Fruit fly (Drosophila melanogaster) whole organism, embryonic: ENCODE measurements around the gene nompC.
A peak's percentile ranks its signal among the peaks of the same experiment; 100 is the strongest.

Experiments used
- Atf-2 ChIP-seq: fragments of 200-800 bp; sonication (Bioruptor generic); optimal IDR thresholded peaks from 2 replicates; lab custom pipeline; 2016; ENCODE audit warnings: missing biosample characterization, missing genetic modification characterization
- CG11456 ChIP-seq: fragments of 200-800 bp; sonication (Bioruptor generic); IDR thresholded peaks from 3 replicates; pipeline ENCODE4 v1.3.6; 2022; ENCODE audit warnings: missing biosample characterization, missing genetic modification characterization
- CG11695 ChIP-seq: fragments of 200-800 bp; sonication (Bioruptor generic); IDR thresholded peaks from 3 replicates; pipeline ENCODE4 v1.3.6; 2022; ENCODE audit warnings: missing biosample characterization, missing genetic modification characterization
- CG1233 ChIP-seq: fragments of 200-800 bp; sonication (Bioruptor generic); optimal IDR thresholded peaks from 4 replicates; lab custom pipeline; 2018; ENCODE audit warnings: missing biosample characterization, mild to moderate bottlenecking, missing genetic modification characterization
- CG12769 ChIP-seq: fragments of 200-800 bp; sonication (Bioruptor generic); optimal IDR thresholded peaks from 2 replicates; lab custom pipeline; 2019; ENCODE audit warnings: missing biosample characterization, mild to moderate bottlenecking, missing genetic modification characterization, moderate library complexity
- CG14050 ChIP-seq: fragments of 200-800 bp; sonication (Bioruptor generic); IDR thresholded peaks from 3 replicates; pipeline ENCODE4 v1.3.6; 2022; ENCODE audit warnings: missing biosample characterization, missing genetic modification characterization
- CG15601 ChIP-seq: fragments of 200-800 bp; sonication (Bioruptor generic); optimal IDR thresholded peaks from 3 replicates; lab custom pipeline; 2019; ENCODE audit warnings: missing biosample characterization, mild to moderate bottlenecking, missing genetic modification characterization, moderate library complexity
- CG1602 ChIP-seq: fragments of 200-800 bp; sonication (Bioruptor generic); optimal IDR thresholded peaks from 3 replicates; lab custom pipeline; 2016; ENCODE audit warnings: missing biosample characterization, missing genetic modification characterization
- CG1603 ChIP-seq: fragments of 200-800 bp; sonication (Bioruptor generic); optimal IDR thresholded peaks from 2 replicates; lab custom pipeline; 2019; ENCODE audit warnings: missing biosample characterization, mild to moderate bottlenecking, missing genetic modification characterization, moderate library complexity
- CG17359 ChIP-seq: fragments of 200-800 bp; sonication (Bioruptor generic); optimal IDR thresholded peaks from 3 replicates; lab custom pipeline; 2018; ENCODE audit warnings: missing biosample characterization, mild to moderate bottlenecking, missing genetic modification characterization, moderate library complexity
- CG17829 ChIP-seq: fragments of 200-800 bp; optimal IDR thresholded peaks from 2 replicates; lab custom pipeline; 2019; ENCODE audit warnings: missing biosample characterization, mild to moderate bottlenecking, missing genetic modification characterization, moderate library complexity
- CG17912 ChIP-seq: fragments of 200-800 bp; sonication (Bioruptor generic); optimal IDR thresholded peaks from 2 replicates; lab custom pipeline; 2018; ENCODE audit warnings: missing biosample characterization, mild to moderate bottlenecking, missing genetic modification characterization
- CG30403 ChIP-seq: fragments of 200-800 bp; sonication (Bioruptor generic); optimal IDR thresholded peaks from 3 replicates; lab custom pipeline; 2016; ENCODE audit warnings: missing biosample characterization, missing genetic modification characterization
- CG5953 ChIP-seq: fragments of 200-800 bp; sonication (Bioruptor generic); IDR thresholded peaks from 2 replicates; pipeline ENCODE4 v1.3.6; 2022; ENCODE audit warnings: missing biosample characterization, missing genetic modification characterization
- CG8388 ChIP-seq: fragments of 200-800 bp; sonication (Bioruptor generic); optimal IDR thresholded peaks from 2 replicates; lab custom pipeline; 2019; ENCODE audit warnings: missing biosample characterization, mild to moderate bottlenecking, missing genetic modification characterization, moderate library complexity
- CG9437 ChIP-seq: fragments of 200-800 bp; sonication (Bioruptor generic); optimal IDR thresholded peaks from 2 replicates; lab custom pipeline; 2018; ENCODE audit warnings: missing biosample characterization, mild to moderate bottlenecking, missing genetic modification characterization
- Camta ChIP-seq: fragments of 200-800 bp; sonication (Bioruptor generic); optimal IDR thresholded peaks from 2 replicates; lab custom pipeline; 2016; ENCODE audit warnings: missing biosample characterization, missing genetic modification characterization
- CoRest ChIP-seq: fragments of 200-800 bp; sonication (Bioruptor generic); optimal IDR thresholded peaks from 3 replicates; lab custom pipeline; 2018; ENCODE audit warnings: missing biosample characterization, mild to moderate bottlenecking, missing genetic modification characterization, moderate library complexity
- Eip74EF ChIP-seq, 2 experiments: fragments of 200-800 bp in 1 of 2; fragments of >200 bp in 1 of 2; sonication (Bioruptor generic) in 1 of 2; optimal IDR thresholded peaks; 2 replicates each; lab custom pipeline; 2017 to 2019; ENCODE audit warnings: missing biosample characterization in 2 of 2, missing genetic modification characterization in 2 of 2, mild to moderate bottlenecking in 1 of 2, moderate library complexity in 1 of 2
- Hr51 ChIP-seq, 2 experiments: fragments of 200-800 bp; sonication (Bioruptor generic); optimal IDR thresholded peaks; 2 replicates in 1 of 2; 3 replicates in 1 of 2; lab custom pipeline; 2016 to 2018; ENCODE audit warnings: missing biosample characterization in 2 of 2, missing genetic modification characterization in 2 of 2, mild to moderate bottlenecking in 1 of 2, moderate library complexity in 1 of 2
- Med ChIP-seq: fragments of 200-800 bp; sonication (Bioruptor generic); peaks from one replicate; lab custom pipeline; 2016; ENCODE audit warnings: missing biosample characterization, missing genetic modification characterization, mild to moderate bottlenecking, inconsistent platforms, moderate library complexity
- Oli ChIP-seq: fragments of 200-800 bp; sonication (Bioruptor generic); optimal IDR thresholded peaks from 2 replicates; lab custom pipeline; 2018; ENCODE audit warnings: missing biosample characterization, mild to moderate bottlenecking, missing genetic modification characterization, moderate library complexity
- PHDP ChIP-seq: fragments of 200-800 bp; sonication (Bioruptor generic); optimal IDR thresholded peaks from 3 replicates; lab custom pipeline; 2018; ENCODE audit warnings: missing biosample characterization, mild to moderate bottlenecking, missing genetic modification characterization, moderate library complexity
- Pdp1 ChIP-seq, 2 experiments: fragments of 200-800 bp; sonication (Bioruptor generic); optimal IDR thresholded peaks; 3 replicates each; lab custom pipeline; 2016; ENCODE audit warnings: missing biosample characterization in 2 of 2, missing genetic modification characterization in 2 of 2, mild to moderate bottlenecking in 1 of 2, moderate library complexity in 1 of 2
- Usf ChIP-seq: fragments of 200-800 bp; sonication (Bioruptor generic); optimal IDR thresholded peaks from 2 replicates; lab custom pipeline; 2017; ENCODE audit warnings: missing genotype, missing biosample characterization, missing genetic modification characterization
- ap ChIP-seq: fragments of 200-800 bp; sonication (Bioruptor generic); IDR thresholded peaks from 2 replicates; pipeline ENCODE4 v1.3.6; 2022; ENCODE audit warnings: missing biosample characterization, missing genetic modification characterization
- ato ChIP-seq: fragments of 200-800 bp; sonication (Bioruptor generic); IDR thresholded peaks from 2 replicates; pipeline ENCODE4 v1.3.6; 2022; ENCODE audit warnings: missing biosample characterization, missing genetic modification characterization; ENCODE audit not compliant: partially characterized antibody
- bsh ChIP-seq, 2 experiments: fragments of 200-800 bp; sonication (Bioruptor generic); optimal IDR thresholded peaks; 2 replicates each; lab custom pipeline; 2017 to 2018; ENCODE audit warnings: mild to moderate bottlenecking in 2 of 2, missing biosample characterization in 2 of 2, missing genetic modification characterization in 2 of 2, moderate library complexity in 1 of 2
- cas ChIP-seq: fragments of 200-800 bp; sonication (Bioruptor generic); IDR thresholded peaks from 2 replicates; pipeline ENCODE4 v1.3.6; 2022; ENCODE audit warnings: missing biosample characterization, missing genetic modification characterization
- dmrt99B ChIP-seq: fragments of 200-800 bp; sonication (Bioruptor generic); optimal IDR thresholded peaks from 2 replicates; lab custom pipeline; 2018; ENCODE audit warnings: missing biosample characterization, mild to moderate bottlenecking, missing genetic modification characterization, moderate library complexity
- dysf ChIP-seq: fragments of 200-800 bp; sonication (Bioruptor generic); IDR thresholded peaks from 3 replicates; pipeline ENCODE4 v1.3.6; 2022; ENCODE audit warnings: missing biosample characterization, missing genetic modification characterization
- eyg ChIP-seq: fragments of 200-800 bp; sonication (Bioruptor generic); optimal IDR thresholded peaks from 3 replicates; lab custom pipeline; 2016; ENCODE audit warnings: missing biosample characterization, missing genetic modification characterization
- gcm ChIP-seq: fragments of 200-800 bp; sonication (Bioruptor generic); optimal IDR thresholded peaks from 2 replicates; lab custom pipeline; 2019; ENCODE audit warnings: missing biosample characterization, mild to moderate bottlenecking, missing genetic modification characterization, moderate library complexity
- jigr1 ChIP-seq: fragments of 200-800 bp; sonication (Bioruptor generic); IDR thresholded peaks from 3 replicates; pipeline ENCODE4 v1.3.6; 2022; ENCODE audit warnings: missing biosample characterization, missing genetic modification characterization
- jing ChIP-seq: fragments of 200-800 bp; sonication (Bioruptor generic); optimal IDR thresholded peaks from 2 replicates; lab custom pipeline; 2018; ENCODE audit warnings: missing biosample characterization, mild to moderate bottlenecking, missing genetic modification characterization
- ken ChIP-seq: fragments of 200-800 bp; sonication (Bioruptor generic); IDR thresholded peaks from 3 replicates; pipeline ENCODE4 v1.3.6; 2022; ENCODE audit warnings: missing biosample characterization, missing genetic modification characterization
- kni ChIP-seq: fragments of 200-800 bp; sonication (Bioruptor generic); optimal IDR thresholded peaks from 3 replicates; lab custom pipeline; 2017; ENCODE audit warnings: mild to moderate bottlenecking, missing biosample characterization, missing genetic modification reagents, missing genetic modification characterization
- lov ChIP-seq, 2 experiments: fragments of 200-800 bp in 1 of 2; fragments of >200 bp in 1 of 2; sonication (Bioruptor generic) in 1 of 2; IDR thresholded peaks in 1 of 2; optimal IDR thresholded peaks in 1 of 2; 2 replicates in 1 of 2; 3 replicates in 1 of 2; pipeline versions ENCODE4 v1.3.6 to Lab custom; 2017 to 2022; ENCODE audit warnings: missing biosample characterization in 1 of 2, missing genetic modification characterization in 1 of 2
- mld ChIP-seq: fragments of 200-800 bp; sonication (Bioruptor generic); IDR thresholded peaks from 3 replicates; pipeline ENCODE4 v1.3.6; 2022; ENCODE audit warnings: missing biosample characterization, missing genetic modification characterization; ENCODE audit not compliant: partially characterized antibody
- peb ChIP-seq: fragments of 200-800 bp; sonication (Bioruptor generic); IDR thresholded peaks from 2 replicates; pipeline ENCODE4 v1.3.6; 2022; ENCODE audit warnings: missing biosample characterization, missing genetic modification characterization
- sc ChIP-seq, 3 experiments: fragments of >200 bp in 2 of 3; fragments of 200-800 bp in 1 of 3; sonication (Bioruptor generic) in 1 of 3; optimal IDR thresholded peaks; 2 replicates in 2 of 3; 3 replicates in 1 of 3; lab custom pipeline; 2017; ENCODE audit warnings: mild to moderate bottlenecking in 1 of 3, missing biosample characterization in 1 of 3, missing genetic modification characterization in 1 of 3, missing genetic modification reagents in 1 of 3
- shn ChIP-seq: fragments of 200-800 bp; sonication (Bioruptor generic); optimal IDR thresholded peaks from 3 replicates; lab custom pipeline; 2016; ENCODE audit warnings: missing biosample characterization, missing genetic modification characterization
- tna ChIP-seq: fragments of 200-800 bp; sonication (Bioruptor generic); IDR thresholded peaks from 2 replicates; pipeline ENCODE4 v1.3.6; 2022; ENCODE audit warnings: missing biosample characterization, missing genetic modification characterization; ENCODE audit not compliant: partially characterized antibody
- trem ChIP-seq: fragments of 200-800 bp; optimal IDR thresholded peaks from 3 replicates; lab custom pipeline; 2019; ENCODE audit warnings: missing biosample characterization, mild to moderate bottlenecking, missing genetic modification characterization, moderate library complexity
- z ChIP-seq: fragments of 200-800 bp; sonication (Bioruptor generic); IDR thresholded peaks from 3 replicates; pipeline ENCODE4 v1.3.6; 2022; ENCODE audit warnings: missing biosample characterization, missing genetic modification characterization
- zfh2 ChIP-seq: fragments of 200-800 bp; sonication (Bioruptor generic); optimal IDR thresholded peaks from 2 replicates; lab custom pipeline; 2016; ENCODE audit warnings: missing biosample characterization, missing genetic modification characterization

Gene nompC

DNA sequence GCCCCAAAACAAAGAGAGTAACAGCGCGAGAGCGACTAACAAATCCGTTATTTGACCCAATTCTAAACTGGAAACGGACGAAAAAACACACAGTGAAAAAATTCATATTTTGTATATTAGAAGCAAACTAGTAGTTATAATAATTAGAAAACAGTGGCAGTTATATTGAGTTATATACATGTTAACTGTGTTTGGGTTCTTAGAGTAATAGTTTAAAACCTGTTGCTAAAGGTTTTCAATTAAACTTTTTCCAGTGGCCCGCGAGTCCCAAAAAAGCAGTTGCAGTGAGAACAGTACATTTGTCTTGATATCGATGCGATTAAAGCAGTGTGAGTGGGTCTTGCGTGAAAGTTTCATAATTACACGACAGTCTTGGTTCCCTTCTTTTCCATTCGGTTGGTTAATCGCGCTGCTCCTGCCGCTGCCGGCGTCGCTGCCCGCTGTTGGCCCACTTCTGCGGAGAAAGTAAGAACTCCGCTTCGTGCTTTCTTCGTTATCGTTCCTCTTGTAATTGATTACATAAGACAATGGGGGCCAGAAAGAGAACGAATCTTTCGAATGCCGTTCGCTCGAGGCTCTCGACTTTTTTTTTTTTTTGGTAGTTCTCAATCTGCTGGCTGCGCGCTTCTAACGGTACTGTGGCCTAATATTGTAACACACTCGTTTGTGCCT, 48.6 kb upstream of the nompC start (continued):
- TF ChIP-seq CG9437 (GFP tag; lab: Kevin White, UChicago) (peak; percentile 29), CG1603 (tag; lab: Kevin White, UChicago) (peak; percentile 83), cas (GFP tag; lab: Robert Waterston, UW) (no peak), Atf-2 (peak; percentile 15), mld (GFP tag; lab: Robert Waterston, UW) (0 out of 3 replicates have a peak, but pooled peaks have one; percentile 17), CG5953 (GFP tag; lab: Robert Waterston, UW) (no peak), Eip74EF (GFP tag; optimal IDR thresholded peaks at IDR 0.05; lab: Kevin White, UChicago) (peak in 1 of 2 experiments; percentile 40), CG1602 (GFP tag; lab: Kevin White, UChicago) (peak; percentile 19), Oli (tag; lab: Kevin White, UChicago) (peak; percentile 69), jing (peak; percentile 34), trem (tag; lab: Kevin White, UChicago) (peak; percentile 22), ken (GFP tag; lab: Robert Waterston, UW) (0 out of 3 replicates have a peak, but pooled peaks have one; percentile 30), tna (no peak), ato (GFP tag; lab: Robert Waterston, UW) (no peak), shn (no peak), CG11456 (GFP tag; lab: Robert Waterston, UW) (no peak), gcm (GFP tag; lab: Kevin White, UChicago) (peak; percentile 6), bsh (GFP tag; optimal IDR thresholded peaks at IDR 0.05; lab: Kevin White, UChicago) (peak in 1 of 2 experiments; percentile 88), CoRest (tag; lab: Kevin White, UChicago) (peak; percentile 27), zfh2 (GFP tag; lab: Kevin White, UChicago) (no peak), Camta (GFP tag; lab: Kevin White, UChicago) (peak; percentile 30), kni (GFP tag; lab: Kevin White, UChicago) (no peak), peb (GFP tag; lab: Robert Waterston, UW) (0 out of 2 replicates have a peak, but pooled peaks have one; percentile 31), ap (GFP tag; lab: Robert Waterston, UW) (peak; percentile 44; the same call in 1 of the 2 replicates), z (no peak), CG14050 (no peak), sc (optimal IDR thresholded peaks at IDR 0.05; lab: Kevin White, UChicago) (no peak), sc (GFP tag; optimal IDR thresholded peaks at IDR 0.05; lab: Kevin White, UChicago) (peak; percentile 57), CG17912 (no peak), dysf (GFP tag; lab: Robert Waterston, UW) (peak; percentile 24; the same call in 1 of the 3 replicates), Hr51 (GFP tag; optimal IDR thresholded peaks at IDR 0.05; lab: Kevin White, UChicago) (peak in 1 of 2 experiments; percentile 19), CG17359 (peak; percentile 33), Pdp1 (GFP tag; optimal IDR thresholded peaks at IDR 0.05; lab: Kevin White, UChicago) (peak; percentile 17 to 81), jigr1 (GFP tag; lab: Robert Waterston, UW) (no peak), CG30403 (GFP tag; lab: Kevin White, UChicago) (peak; percentile 11), CG11695 (GFP tag; lab: Robert Waterston, UW) (peak; percentile 36; the same call in 2 of the 3 replicates), PHDP (tag; lab: Kevin White, UChicago) (peak; percentile 59), CG12769 (peak; percentile 18), dmrt99B (tag; lab: Kevin White, UChicago) (peak; percentile 57), Usf (GFP tag; lab: Kevin White, UChicago) (no peak), eyg (GFP tag; lab: Kevin White, UChicago) (no peak), CG15601 (tag; lab: Kevin White, UChicago) (peak; percentile 46), CG1233 (no peak), Med (GFP tag; lab: Kevin White, UChicago) (peak; percentile 80), CG8388 (GFP tag; lab: Kevin White, UChicago) (peak; percentile 73), CG17829 (peak; percentile 35), lov (optimal IDR thresholded peaks at IDR 0.05; lab: Kevin White, UChicago) (no peak), lov (GFP tag; IDR thresholded peaks at IDR 0.05; lab: Robert Waterston, UW) (0 out of 3 replicates have a peak, but pooled peaks have one; percentile 56)
